Fruit fly (Drosophila melanogaster) S2 (cell line): ENCODE results near the gene Lrrk.

ENCODE experiments used
- CG8478 ChIP-seq: fragments of >200 bp; optimal IDR thresholded peaks from 2 replicates; lab custom pipeline; 2018
- CTCF ChIP-seq, 2 experiments: fragments of >200 bp; optimal IDR thresholded peaks; 2 replicates each; lab custom pipeline; 2018

- TF ChIP-seq CG8478 (lab: Kevin White, UChicago) (no peak), CTCF (optimal IDR thresholded peaks at IDR 0.05; lab: Kevin White, UChicago) (no peak)
Observed at dm6 chr3R:20669040-20669621, 33.9 kb downstream of the Lrrk start, which contains the start of gene Cpr92F.
